Fruit fly (Drosophila melanogaster): ENCODE results near the gene Ptip.

Ptip gene

dm6 chr3L:14031171-14032126 is 2.5 kb upstream of the Ptip start, which contains the start of the genes CG6650 and endos (continued):
- TF ChIP-seq CG17829 (tag; optimal IDR thresholded peaks at IDR 0.05) = peak; percentile 52
- TF ChIP-seq CG1233 (GFP tag; optimal IDR thresholded peaks at IDR 0.05) = peak; percentile 16
- TF ChIP-seq Aef1 (GFP tag; IDR thresholded peaks at IDR 0.05) = 0 out of 3 replicates have a peak, but pooled peaks have one; percentile 18
- TF ChIP-seq insv (GFP tag; optimal IDR thresholded peaks at IDR 0.05) = peak; percentile 46 to 96
- peak; percentile 59 for TF ChIP-seq hbn (GFP tag; IDR thresholded peaks at IDR 0.05; ENCODE audit: partially characterized antibody)
- TF ChIP-seq Lim3 (GFP tag; IDR thresholded peaks at IDR 0.05) = no peak
- peak; percentile 28; the same call in 1 of the 3 replicates for TF ChIP-seq dysf (GFP tag; IDR thresholded peaks at IDR 0.05)
- TF ChIP-seq gsb-n (tag; optimal IDR thresholded peaks at IDR 0.05) = peak; percentile 22
- TF ChIP-seq luna (GFP tag; optimal IDR thresholded peaks at IDR 0.05) = no peak
- peak; percentile 18; the same call in 1 of the 4 replicates for TF ChIP-seq Gug (GFP tag; IDR thresholded peaks at IDR 0.05)
- peak; percentile 57 for TF ChIP-seq Sin3A (optimal IDR thresholded peaks at IDR 0.05)
- no peak for TF ChIP-seq CG9876 (GFP tag; optimal IDR thresholded peaks at IDR 0.05)
- TF ChIP-seq Ptx1 (GFP tag; IDR thresholded peaks at IDR 0.05) = 0 out of 2 replicates have a peak, but pooled peaks have one; percentile 36
- no peak for TF ChIP-seq Eip74EF (GFP tag; optimal IDR thresholded peaks at IDR 0.05)
- no peak for TF ChIP-seq CG7357 (GFP tag; IDR thresholded peaks at IDR 0.05)
- TF ChIP-seq pb (GFP tag; optimal IDR thresholded peaks at IDR 0.05) = no peak
- TF ChIP-seq CG7963 (GFP tag; IDR thresholded peaks at IDR 0.05; ENCODE audit: partially characterized antibody) = peak; percentile 77
- peak; percentile 56 for TF ChIP-seq CG18262 (tag; optimal IDR thresholded peaks at IDR 0.05)
- TF ChIP-seq Scr (GFP tag; IDR thresholded peaks at IDR 0.05; ENCODE audit: partially characterized antibody) = peak; percentile 83
- TF ChIP-seq nau (GFP tag; optimal IDR thresholded peaks at IDR 0.05) = no peak
- TF ChIP-seq org-1 (GFP tag; optimal IDR thresholded peaks at IDR 0.05) = no peak
- TF ChIP-seq mld (GFP tag; IDR thresholded peaks at IDR 0.05; ENCODE audit: partially characterized antibody) = peak; percentile 37; the same call in 1 of the 3 replicates
- TF ChIP-seq dm (GFP tag; optimal IDR thresholded peaks at IDR 0.05) = no peak
- peak; percentile 13 for TF ChIP-seq YL-1 (GFP tag; optimal IDR thresholded peaks at IDR 0.05)
- TF ChIP-seq CG13624 (GFP tag; optimal IDR thresholded peaks at IDR 0.05) = peak; percentile 4
- no peak for TF ChIP-seq Sox102F (GFP tag; optimal IDR thresholded peaks at IDR 0.05)
- TF ChIP-seq Elba2 (GFP tag; optimal IDR thresholded peaks at IDR 0.05) = peak; percentile 59
- peak; percentile 10 for TF ChIP-seq pum (GFP tag; optimal IDR thresholded peaks at IDR 0.05)
- peak; percentile 82 for TF ChIP-seq CG14860 (GFP tag; IDR thresholded peaks at IDR 0.05; ENCODE audit: partially characterized antibody)
- TF ChIP-seq Hr51 (GFP tag; optimal IDR thresholded peaks at IDR 0.05) = peak in 1 of 2 experiments; percentile 17
- TF ChIP-seq CG13296 (GFP tag; optimal IDR thresholded peaks at IDR 0.05) = peak; percentile 69
- TF ChIP-seq CG8765 (GFP tag; IDR thresholded peaks at IDR 0.05) = no peak
- TF ChIP-seq CG12155 (GFP tag; optimal IDR thresholded peaks at IDR 0.05) = peak; percentile 40
- peak; percentile 42 for TF ChIP-seq CG2129 (GFP tag; IDR thresholded peaks at IDR 0.05; ENCODE audit: partially characterized antibody)
- TF ChIP-seq CG12769 (tag; optimal IDR thresholded peaks at IDR 0.05) = no peak
- peak; percentile 45 for TF ChIP-seq Med (GFP tag)
- no peak for TF ChIP-seq CG6272 (GFP tag; IDR thresholded peaks at IDR 0.05)
- 0 out of 4 replicates have a peak, but pooled peaks have one; percentile 47 for TF ChIP-seq chinmo (GFP tag; IDR thresholded peaks at IDR 0.05; ENCODE audit: partially characterized antibody)
- peak; percentile 63 for TF ChIP-seq CG6254 (GFP tag; optimal IDR thresholded peaks at IDR 0.05)
- peak; percentile 40 for TF ChIP-seq CG13424 (tag; optimal IDR thresholded peaks at IDR 0.05)
- peak; percentile 50 for TF ChIP-seq Hand (GFP tag; optimal IDR thresholded peaks at IDR 0.05)
- peak; percentile 24 for TF ChIP-seq dmrt11E (tag; optimal IDR thresholded peaks at IDR 0.05)
- TF ChIP-seq Stat92E (GFP tag; optimal IDR thresholded peaks at IDR 0.05) = peak in 1 of 3 experiments; percentile 2
- peak; percentile 11 for TF ChIP-seq pho (GFP tag; optimal IDR thresholded peaks at IDR 0.05)
- TF ChIP-seq gro (GFP tag; optimal IDR thresholded peaks at IDR 0.05) = no peak
- TF ChIP-seq Mad (GFP tag; optimal IDR thresholded peaks at IDR 0.05) = no peak
- TF ChIP-seq fu2 (GFP tag; optimal IDR thresholded peaks at IDR 0.05) = no peak
